Worm (Caenorhabditis elegans): ENCODE data around the gene lgc-37.

The lgc-37 gene

DNA sequence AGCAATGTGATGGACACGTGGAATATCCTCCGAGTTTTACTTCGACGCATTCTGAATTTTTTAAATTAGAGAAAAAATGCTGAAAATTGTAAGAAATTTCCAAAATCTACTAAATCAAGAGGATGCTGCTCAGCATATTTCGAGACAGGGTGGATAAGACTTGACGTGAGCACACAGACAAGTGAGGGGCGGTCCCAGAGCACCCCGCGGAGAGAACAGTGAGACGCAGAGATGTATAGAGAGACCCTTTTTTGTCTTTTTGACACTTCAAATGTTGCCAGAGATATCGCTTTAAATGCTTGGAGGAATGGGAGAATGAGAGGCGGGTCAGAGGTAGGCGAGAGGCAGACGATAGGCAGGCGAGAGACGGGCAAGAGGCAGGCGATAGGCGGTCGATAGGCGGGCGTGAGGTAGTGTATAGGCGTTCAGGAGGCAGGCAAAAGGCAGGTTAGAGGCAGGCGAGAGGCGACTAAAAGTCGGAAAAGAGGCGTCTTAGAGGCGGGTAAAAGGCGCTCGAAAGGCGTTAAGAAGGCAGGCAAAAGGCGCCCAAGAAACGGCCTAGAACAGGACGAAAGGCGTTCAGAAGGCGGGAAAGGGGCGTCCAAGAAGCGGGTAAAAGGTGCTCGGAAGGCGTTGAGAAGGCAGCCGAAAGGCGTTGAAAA lies 5.1 kb upstream of the lgc-37 start, which contains the start of gene gab-1:
TSS of gene gab-1 (minus strand) at position 51 of the 662 bp plus-strand sequence.
- TF ChIP-seq ceh-13 (GFP tag; optimal IDR thresholded peaks at IDR 0.05): no peak
- TF ChIP-seq pes-1 (GFP tag; IDR thresholded peaks at IDR 0.05): no peak
- no peak for TF ChIP-seq ets-7 (tag; optimal IDR thresholded peaks at IDR 0.05)
- TF ChIP-seq tbx-37 (GFP tag; conservative IDR thresholded peaks at IDR 0.05): no peak
- TF ChIP-seq flt-1 (GFP tag; IDR thresholded peaks at IDR 0.05): no peak
- TF ChIP-seq scrt-1 (GFP tag; IDR thresholded peaks at IDR 0.05): no peak
- no peak for TF ChIP-seq B0310.2 (tag; optimal IDR thresholded peaks at IDR 0.05)
- TF ChIP-seq tbx-11 (GFP tag; IDR thresholded peaks at IDR 0.05): no peak
- TF ChIP-seq ama-1 (optimal IDR thresholded peaks at IDR 0.05): no peak
- TF ChIP-seq aly-1 (tag; optimal IDR thresholded peaks at IDR 0.05): no peak
- TF ChIP-seq hnd-1 (tag; optimal IDR thresholded peaks at IDR 0.05): no peak
- TF ChIP-seq hmbx-1 (tag; optimal IDR thresholded peaks at IDR 0.05): no peak
- no peak for TF ChIP-seq sea-1 (GFP tag; conservative IDR thresholded peaks at IDR 0.05)
- TF ChIP-seq F13C5.2 (tag; optimal IDR thresholded peaks at IDR 0.05): no peak
- TF ChIP-seq ceh-36 (tag; optimal IDR thresholded peaks at IDR 0.05): no peak
- no peak for TF ChIP-seq tra-4 (tag; optimal IDR thresholded peaks at IDR 0.05)

ce11 chrIII:12783878-12784277 lies 1.1 kb upstream of the lgc-37 start:
- TF ChIP-seq hmg-4 (GFP tag; optimal IDR thresholded peaks at IDR 0.05) (no peak), sea-1 (GFP tag; conservative IDR thresholded peaks at IDR 0.05) (no peak), tbx-11 (GFP tag; IDR thresholded peaks at IDR 0.05) (no peak), ets-7 (tag; optimal IDR thresholded peaks at IDR 0.05) (no peak), F13C5.2 (tag; optimal IDR thresholded peaks at IDR 0.05) (no peak), aly-1 (tag; optimal IDR thresholded peaks at IDR 0.05) (no peak), ceh-13 (GFP tag; optimal IDR thresholded peaks at IDR 0.05) (no peak), pes-1 (GFP tag; IDR thresholded peaks at IDR 0.05) (no peak), ama-1 (optimal IDR thresholded peaks at IDR 0.05) (no peak), hnd-1 (tag; optimal IDR thresholded peaks at IDR 0.05) (no peak), ceh-36 (tag; optimal IDR thresholded peaks at IDR 0.05) (no peak), B0310.2 (tag; optimal IDR thresholded peaks at IDR 0.05) (no peak), flt-1 (GFP tag; IDR thresholded peaks at IDR 0.05) (no peak), scrt-1 (GFP tag; IDR thresholded peaks at IDR 0.05) (no peak), hmbx-1 (tag; optimal IDR thresholded peaks at IDR 0.05) (no peak), tra-4 (tag; optimal IDR thresholded peaks at IDR 0.05) (no peak), tbx-37 (GFP tag; conservative IDR thresholded peaks at IDR 0.05) (no peak)

DNA sequence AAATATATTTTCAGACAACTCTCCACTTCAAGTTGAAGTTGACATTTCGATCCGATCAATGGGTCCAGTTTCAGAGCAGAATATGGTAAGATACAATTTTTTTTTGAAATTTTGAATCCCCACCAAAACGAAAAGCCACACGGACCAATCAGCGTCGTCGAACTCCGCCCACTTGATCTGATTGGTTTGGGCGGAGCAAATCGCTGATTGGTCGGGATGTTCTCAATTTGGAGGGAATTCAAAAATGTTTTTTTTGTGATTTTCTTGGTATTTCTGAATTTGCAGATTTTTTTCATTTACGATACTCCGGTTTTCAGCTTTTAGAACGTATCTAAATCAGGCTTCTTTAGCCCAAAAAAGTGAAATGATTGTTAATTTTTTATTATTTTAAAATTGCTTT lies 473 bp downstream of the lgc-37 start:
- TF ChIP-seq sea-1 (GFP tag; conservative IDR thresholded peaks at IDR 0.05): no peak
- no peak for TF ChIP-seq ama-1 (optimal IDR thresholded peaks at IDR 0.05)
- TF ChIP-seq pes-1 (GFP tag; IDR thresholded peaks at IDR 0.05): no peak
- TF ChIP-seq F13C5.2 (tag; optimal IDR thresholded peaks at IDR 0.05): no peak
- TF ChIP-seq hmg-4 (GFP tag; optimal IDR thresholded peaks at IDR 0.05): no peak
- no peak for TF ChIP-seq hmbx-1 (tag; optimal IDR thresholded peaks at IDR 0.05)
- TF ChIP-seq flt-1 (GFP tag; IDR thresholded peaks at IDR 0.05): no peak
- no peak for TF ChIP-seq ceh-36 (tag; optimal IDR thresholded peaks at IDR 0.05)
- no peak for TF ChIP-seq hnd-1 (tag; optimal IDR thresholded peaks at IDR 0.05)
- no peak for TF ChIP-seq B0310.2 (tag; optimal IDR thresholded peaks at IDR 0.05)
- no peak for TF ChIP-seq aly-1 (tag; optimal IDR thresholded peaks at IDR 0.05)
- no peak for TF ChIP-seq ceh-13 (GFP tag; optimal IDR thresholded peaks at IDR 0.05)
- TF ChIP-seq scrt-1 (GFP tag; IDR thresholded peaks at IDR 0.05): no peak
- TF ChIP-seq ets-7 (tag; optimal IDR thresholded peaks at IDR 0.05): no peak
- TF ChIP-seq tbx-11 (GFP tag; IDR thresholded peaks at IDR 0.05): no peak
- TF ChIP-seq tbx-37 (GFP tag; conservative IDR thresholded peaks at IDR 0.05): no peak
- no peak for TF ChIP-seq tra-4 (tag; optimal IDR thresholded peaks at IDR 0.05)

DNA sequence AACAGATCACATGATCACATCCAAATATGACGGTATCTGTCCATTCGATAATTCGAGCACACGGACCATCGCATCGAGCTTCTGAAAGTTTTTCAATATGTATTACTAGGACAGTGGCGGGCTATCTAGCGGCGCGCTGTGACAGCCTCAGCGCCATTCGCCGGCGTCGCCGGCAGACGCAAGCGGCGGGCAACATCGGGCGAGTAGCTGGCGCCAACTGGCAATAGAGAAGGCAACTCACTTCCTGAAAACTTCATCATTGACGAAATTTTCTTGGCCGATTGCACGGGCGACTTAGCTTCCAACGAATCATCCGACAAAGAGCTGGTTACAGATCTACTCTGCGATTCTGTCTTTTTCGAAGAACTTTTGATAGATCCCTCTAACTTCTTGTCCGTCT lies 3.3 kb downstream of the lgc-37 start:
- TF ChIP-seq sea-1 (GFP tag; conservative IDR thresholded peaks at IDR 0.05): no peak
- no peak for TF ChIP-seq ets-7 (tag; optimal IDR thresholded peaks at IDR 0.05)
- no peak for TF ChIP-seq hmg-4 (GFP tag; optimal IDR thresholded peaks at IDR 0.05)
- TF ChIP-seq ceh-13 (GFP tag; optimal IDR thresholded peaks at IDR 0.05): no peak
- TF ChIP-seq ceh-36 (tag; optimal IDR thresholded peaks at IDR 0.05): no peak
- TF ChIP-seq hnd-1 (tag; optimal IDR thresholded peaks at IDR 0.05): no peak
- no peak for TF ChIP-seq pes-1 (GFP tag; IDR thresholded peaks at IDR 0.05)
- no peak for TF ChIP-seq tbx-37 (GFP tag; conservative IDR thresholded peaks at IDR 0.05)
- TF ChIP-seq ama-1 (optimal IDR thresholded peaks at IDR 0.05): no peak
- no peak for TF ChIP-seq tra-4 (tag; optimal IDR thresholded peaks at IDR 0.05)
- TF ChIP-seq hmbx-1 (tag; optimal IDR thresholded peaks at IDR 0.05): no peak
- no peak for TF ChIP-seq tbx-11 (GFP tag; IDR thresholded peaks at IDR 0.05)
- TF ChIP-seq flt-1 (GFP tag; IDR thresholded peaks at IDR 0.05): no peak
- no peak for TF ChIP-seq B0310.2 (tag; optimal IDR thresholded peaks at IDR 0.05)
- no peak for TF ChIP-seq aly-1 (tag; optimal IDR thresholded peaks at IDR 0.05)
- TF ChIP-seq F13C5.2 (tag; optimal IDR thresholded peaks at IDR 0.05): no peak
- TF ChIP-seq scrt-1 (GFP tag; IDR thresholded peaks at IDR 0.05): no peak

DNA sequence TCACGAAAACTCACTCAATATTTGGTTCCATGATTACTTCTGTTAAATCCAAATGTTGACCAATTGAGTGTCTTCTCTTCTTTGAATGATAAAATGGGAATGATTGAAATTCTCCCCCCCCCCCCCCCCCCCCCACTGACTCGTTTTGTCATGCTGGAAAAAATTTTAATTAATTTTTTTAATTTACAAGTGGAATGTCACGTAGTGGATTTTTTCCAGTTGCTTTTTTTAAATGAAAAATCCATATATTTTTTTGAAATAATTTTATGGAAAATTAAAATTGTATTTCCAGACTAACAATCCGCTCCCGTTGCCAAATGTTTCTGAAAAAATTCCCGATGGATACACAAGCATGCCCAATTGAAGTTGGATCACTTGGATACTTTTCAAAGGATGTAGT lies 4.5 kb downstream of the lgc-37 start, which contains the start of gene BE10.1:
TSS of gene BE10.1 (minus strand) at position 101 of the 400 bp plus-strand sequence.
- no peak for TF ChIP-seq sea-1 (GFP tag; conservative IDR thresholded peaks at IDR 0.05)
- no peak for TF ChIP-seq B0310.2 (tag; optimal IDR thresholded peaks at IDR 0.05)
- no peak for TF ChIP-seq hmg-4 (GFP tag; optimal IDR thresholded peaks at IDR 0.05)
- TF ChIP-seq pes-1 (GFP tag; IDR thresholded peaks at IDR 0.05): no peak
- no peak for TF ChIP-seq hnd-1 (tag; optimal IDR thresholded peaks at IDR 0.05)
- TF ChIP-seq scrt-1 (GFP tag; IDR thresholded peaks at IDR 0.05): no peak
- TF ChIP-seq flt-1 (GFP tag; IDR thresholded peaks at IDR 0.05): no peak
- no peak for TF ChIP-seq aly-1 (tag; optimal IDR thresholded peaks at IDR 0.05)
- TF ChIP-seq ama-1 (optimal IDR thresholded peaks at IDR 0.05): no peak
- no peak for TF ChIP-seq ceh-36 (tag; optimal IDR thresholded peaks at IDR 0.05)
- no peak for TF ChIP-seq F13C5.2 (tag; optimal IDR thresholded peaks at IDR 0.05)
- no peak for TF ChIP-seq ceh-13 (GFP tag; optimal IDR thresholded peaks at IDR 0.05)
- TF ChIP-seq hmbx-1 (tag; optimal IDR thresholded peaks at IDR 0.05): no peak
- TF ChIP-seq tbx-37 (GFP tag; conservative IDR thresholded peaks at IDR 0.05): no peak
- TF ChIP-seq ets-7 (tag; optimal IDR thresholded peaks at IDR 0.05): no peak
- TF ChIP-seq tra-4 (tag; optimal IDR thresholded peaks at IDR 0.05): no peak
- TF ChIP-seq tbx-11 (GFP tag; IDR thresholded peaks at IDR 0.05): no peak

ce11 chrIII:12794200-12794599 lies 9.2 kb downstream of the lgc-37 start:
- TF ChIP-seq pes-1 (GFP tag; IDR thresholded peaks at IDR 0.05) (no peak), scrt-1 (GFP tag; IDR thresholded peaks at IDR 0.05) (no peak), tbx-11 (GFP tag; IDR thresholded peaks at IDR 0.05) (no peak), hnd-1 (tag; optimal IDR thresholded peaks at IDR 0.05) (no peak), tbx-37 (GFP tag; conservative IDR thresholded peaks at IDR 0.05) (no peak), tra-4 (tag; optimal IDR thresholded peaks at IDR 0.05) (no peak), B0310.2 (tag; optimal IDR thresholded peaks at IDR 0.05) (no peak), ceh-36 (tag; optimal IDR thresholded peaks at IDR 0.05) (no peak), hmbx-1 (tag; optimal IDR thresholded peaks at IDR 0.05) (no peak), hmg-4 (GFP tag; optimal IDR thresholded peaks at IDR 0.05) (no peak), sea-1 (GFP tag; conservative IDR thresholded peaks at IDR 0.05) (no peak), flt-1 (GFP tag; IDR thresholded peaks at IDR 0.05) (no peak), F13C5.2 (tag; optimal IDR thresholded peaks at IDR 0.05) (no peak), ama-1 (optimal IDR thresholded peaks at IDR 0.05) (no peak), ets-7 (tag; optimal IDR thresholded peaks at IDR 0.05) (no peak), ceh-13 (GFP tag; optimal IDR thresholded peaks at IDR 0.05) (no peak), aly-1 (tag; optimal IDR thresholded peaks at IDR 0.05) (no peak)

All from whole organism, early embryonic.